Worm (Caenorhabditis elegans) whole organism, L2 larva: Measurements from ENCODE around the gene K03A11.5.

Experiments
- R02D3.7 ChIP-seq: fragments of 150-350 bp; optimal IDR thresholded peaks from 2 replicates; lab custom pipeline; 2014; ENCODE audit warnings: missing biosample characterization, missing genetic modification characterization
- Y55F3AM.14 ChIP-seq: fragments of 200-800 bp; sonication (Bioruptor generic); optimal IDR thresholded peaks from 2 replicates; lab custom pipeline; 2018; ENCODE audit warnings: mild to moderate bottlenecking, missing genetic modification characterization, missing compliant biosample characterization
- aly-2 ChIP-seq: fragments of 150-350 bp; optimal IDR thresholded peaks from 2 replicates; lab custom pipeline; 2014; ENCODE audit warnings: missing biosample characterization, missing genetic modification characterization
- ceh-16 ChIP-seq: fragments of 150-350 bp; optimal IDR thresholded peaks from 2 replicates; lab custom pipeline; 2014; ENCODE audit warnings: missing biosample characterization, missing genetic modification characterization
- ceh-82 ChIP-seq: fragments of 150-350 bp; optimal IDR thresholded peaks from 2 replicates; lab custom pipeline; 2014; ENCODE audit warnings: missing biosample characterization, missing genetic modification characterization
- egl-27 ChIP-seq: sonication (generic microtip); optimal IDR thresholded peaks from 3 replicates; lab custom pipeline; 2017; ENCODE audit warnings: missing biosample characterization, missing genetic modification reagents, missing genetic modification characterization
- elt-1 ChIP-seq: fragments of 150-350 bp; optimal IDR thresholded peaks from 2 replicates; lab custom pipeline; 2014; ENCODE audit warnings: missing biosample characterization, missing genetic modification characterization
- fos-1 ChIP-seq: fragments of 150-350 bp; optimal IDR thresholded peaks from 2 replicates; lab custom pipeline; 2014; ENCODE audit warnings: missing biosample characterization, missing genetic modification characterization
- lin-11 ChIP-seq: fragments of 150-350 bp; sonication (generic microtip); optimal IDR thresholded peaks from 2 replicates; lab custom pipeline; 2014; ENCODE audit warnings: missing biosample characterization, missing genetic modification characterization, inconsistent platforms, mixed read lengths
- lsy-2 ChIP-seq, 2 experiments: fragments of 150-350 bp in 1 of 2; sonication (generic microtip) in 1 of 2; optimal IDR thresholded peaks; 2 replicates each; lab custom pipeline; 2014 to 2017; ENCODE audit warnings: missing biosample characterization in 2 of 2, missing genetic modification characterization in 2 of 2
- mab-5 ChIP-seq: fragments of 150-350 bp; optimal IDR thresholded peaks from 2 replicates; lab custom pipeline; 2014; ENCODE audit warnings: missing biosample characterization, missing genetic modification characterization
- mbf-1 ChIP-seq: sonication (generic microtip); optimal IDR thresholded peaks from 2 replicates; lab custom pipeline; 2017; ENCODE audit warnings: missing biosample characterization, missing genetic modification characterization
- nhr-12 ChIP-seq: fragments of 150-350 bp; optimal IDR thresholded peaks from 2 replicates; lab custom pipeline; 2014; ENCODE audit warnings: missing biosample characterization, missing genetic modification characterization
- nhr-129 ChIP-seq: fragments of 150-350 bp; optimal IDR thresholded peaks from 2 replicates; lab custom pipeline; 2014; ENCODE audit warnings: missing biosample characterization, missing genetic modification characterization
- nhr-23 ChIP-seq: fragments of 150-350 bp; optimal IDR thresholded peaks from 2 replicates; lab custom pipeline; 2014; ENCODE audit warnings: missing biosample characterization, missing genetic modification reagents, missing genetic modification characterization
- nhr-237 ChIP-seq: fragments of 150-350 bp; optimal IDR thresholded peaks from 2 replicates; lab custom pipeline; 2014; ENCODE audit warnings: missing biosample characterization, missing genetic modification characterization
- nhr-6 ChIP-seq: fragments of 150-350 bp; optimal IDR thresholded peaks from 2 replicates; lab custom pipeline; 2014; ENCODE audit warnings: missing biosample characterization, missing genetic modification characterization
- sem-4 ChIP-seq: fragments of 150-350 bp; optimal IDR thresholded peaks from 2 replicates; lab custom pipeline; 2014; ENCODE audit warnings: missing biosample characterization, missing genetic modification reagents, missing genetic modification characterization
- skn-1 ChIP-seq: sonication (generic microtip); optimal IDR thresholded peaks from 2 replicates; lab custom pipeline; 2017; ENCODE audit warnings: missing biosample characterization, missing genetic modification characterization
- sma-9 ChIP-seq, 2 experiments: fragments of 150-350 bp in 1 of 2; sonication (generic microtip) in 1 of 2; optimal IDR thresholded peaks; 2 replicates each; lab custom pipeline; 2014 to 2016; ENCODE audit warnings: missing genetic modification characterization in 2 of 2, mild to moderate bottlenecking in 1 of 2, missing biosample characterization in 1 of 2, missing compliant biosample characterization in 1 of 2, missing genetic modification reagents in 1 of 2, moderate library complexity in 1 of 2

K03A11.5 gene

DNA sequence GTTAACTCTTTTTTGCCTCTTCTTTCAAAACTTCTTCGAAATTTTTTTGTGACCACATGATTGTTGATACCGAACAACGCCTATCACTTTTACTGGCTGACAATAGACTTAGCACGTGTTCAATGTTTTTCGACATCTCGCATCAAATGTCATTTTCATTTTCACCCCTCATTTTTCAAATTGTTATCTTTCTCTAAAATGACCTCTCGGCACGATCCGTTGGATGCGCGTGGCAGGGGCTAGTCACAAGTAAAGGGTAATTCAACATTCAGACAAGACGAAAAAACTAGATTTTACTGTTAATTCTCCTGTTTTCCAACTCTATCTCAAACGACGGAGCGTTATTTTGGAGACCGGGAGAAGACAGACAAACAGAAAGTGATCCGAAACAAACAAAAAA, 50.1 kb downstream of the K03A11.5 start, which contains the start of gene F17H10.2 (continued):
- no peak for TF ChIP-seq skn-1 (tag; lab: Kevin White, UChicago)
- no peak for TF ChIP-seq Y55F3AM.14 (GFP tag; lab: Kevin White, UChicago)
- TF ChIP-seq nhr-12 (tag; lab: Kevin White, UChicago): no peak
- TF ChIP-seq ceh-82 (tag; lab: Kevin White, UChicago): no peak
- TF ChIP-seq fos-1 (tag; lab: Kevin White, UChicago): no peak
- TF ChIP-seq, all 48 proteins: peak for 8

DNA sequence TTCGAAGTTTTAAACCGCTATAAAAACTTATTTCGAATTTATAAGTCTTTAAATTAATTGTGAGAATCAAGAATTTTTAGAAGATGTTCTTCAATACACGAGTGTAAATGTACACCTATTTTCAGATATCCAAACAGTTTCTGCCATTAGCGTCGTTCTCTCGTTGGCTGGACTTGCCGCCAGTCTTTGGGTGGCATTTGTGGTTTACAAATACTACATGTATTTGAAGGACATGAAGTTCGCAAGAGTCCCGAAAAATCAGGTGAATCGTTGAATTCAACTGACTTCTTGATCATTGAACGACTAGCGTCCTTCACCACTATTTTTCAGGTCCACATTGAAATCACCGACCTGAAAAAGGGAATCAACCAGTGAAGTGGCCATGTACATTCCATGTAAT, 52.4 kb downstream of the K03A11.5 start:
- TF ChIP-seq nhr-129 (no peak), nhr-6 (no peak), egl-27 (tag; lab: Kevin White, UChicago) (no peak), nhr-23 (tag; lab: Kevin White, UChicago) (no peak), lin-11 (tag; lab: Kevin White, UChicago) (no peak), ceh-82 (tag; lab: Kevin White, UChicago) (no peak), elt-1 (tag; lab: Kevin White, UChicago) (no peak), nhr-237 (no peak), mbf-1 (tag; lab: Kevin White, UChicago) (no peak), sem-4 (tag; lab: Kevin White, UChicago) (no peak), aly-2 (no peak), ceh-16 (tag; lab: Kevin White, UChicago) (no peak), mab-5 (no peak)

DNA sequence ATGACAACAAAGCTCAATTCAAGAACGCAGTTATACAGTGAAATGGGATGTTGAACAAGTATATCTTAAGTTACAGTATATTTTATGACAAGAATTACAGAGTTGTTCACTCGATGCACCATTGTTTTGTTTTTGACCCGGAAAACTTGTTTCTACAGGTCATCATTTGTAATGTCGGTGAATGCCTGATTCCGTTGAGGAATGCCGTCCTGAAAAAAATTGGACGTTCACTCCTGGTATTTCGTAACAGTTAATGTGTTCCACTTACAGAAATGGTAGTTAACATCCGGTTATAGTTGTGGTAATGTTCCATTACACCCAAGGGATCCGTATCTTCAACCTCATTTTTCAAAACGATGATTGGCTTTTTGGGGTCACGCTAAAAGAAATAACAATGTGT, 53.0 kb downstream of the K03A11.5 start:
- TF ChIP-seq sma-9 (GFP tag; optimal IDR thresholded peaks at IDR 0.05; lab: Kevin White, UChicago): peak; percentile 13
- TF ChIP-seq sma-9 (tag; optimal IDR thresholded peaks at IDR 0.05; lab: Kevin White, UChicago): no peak
- no peak for TF ChIP-seq R02D3.7 (tag; lab: Kevin White, UChicago)
- no peak for TF ChIP-seq lsy-2 (tag; optimal IDR thresholded peaks at IDR 0.05; lab: Kevin White, UChicago)
